Worm (Caenorhabditis elegans) whole organism, L4 larva: ENCODE data around the gene spv-1.

Experiments
- ces-1 ChIP-seq: fragments of 150-350 bp; sonication (generic microtip); optimal IDR thresholded peaks from 4 replicates; lab custom pipeline; 2014; ENCODE audit warnings: missing biosample characterization, missing genetic modification reagents, missing genetic modification characterization
- fkh-10 ChIP-seq: fragments of 150-350 bp; optimal IDR thresholded peaks from 2 replicates; lab custom pipeline; 2014; ENCODE audit warnings: missing biosample characterization, missing genetic modification reagents, missing genetic modification characterization
- nhr-237 ChIP-seq: sonication (generic microtip); optimal IDR thresholded peaks from 2 replicates; lab custom pipeline; 2017; ENCODE audit warnings: missing biosample characterization, missing genetic modification characterization
- nhr-28 ChIP-seq: fragments of 150-350 bp; optimal IDR thresholded peaks from 2 replicates; lab custom pipeline; 2014; ENCODE audit warnings: missing biosample characterization, missing genetic modification characterization

ce11 chrII:7930671-7931070 is 2.2 kb upstream of the spv-1 start:
- no peak for TF ChIP-seq ces-1 (GFP tag; lab: Kevin White, UChicago)
- no peak for TF ChIP-seq nhr-28
- TF ChIP-seq nhr-237 (tag; lab: Kevin White, UChicago), result no peak
- TF ChIP-seq fkh-10 (GFP tag; lab: Kevin White, UChicago), result no peak
